Fruit fly (Drosophila melanogaster) whole organism: ENCODE measurements around the gene Pdh.

Experiments
- CG8478 ChIP-seq: fragments of >200 bp; optimal IDR thresholded peaks from 2 replicates; lab custom pipeline; 2018; ENCODE audit warnings: inconsistent platforms
- Dll ChIP-seq: fragments of >200 bp; optimal IDR thresholded peaks from 2 replicates; lab custom pipeline; 2017
- EcR ChIP-seq, 2 experiments: fragments of >200 bp; optimal IDR thresholded peaks; 2 replicates each; lab custom pipeline; 2017; ENCODE audit warnings: missing biosample characterization in 2 of 2, missing genetic modification characterization in 2 of 2, missing genetic modification reagents in 2 of 2
- pan ChIP-seq: fragments of >200 bp; optimal IDR thresholded peaks from 2 replicates; lab custom pipeline; 2017
- psq ChIP-seq: fragments of >200 bp; optimal IDR thresholded peaks from 2 replicates; lab custom pipeline; 2017
- usp ChIP-seq: fragments of >200 bp; optimal IDR thresholded peaks from 2 replicates; lab custom pipeline; 2017; ENCODE audit warnings: missing biosample characterization, missing genetic modification characterization, mixed read lengths

The Pdh gene

dm6 chr3L:16319399-16319906, 34.6 kb downstream of the Pdh start, which contains the start of the genes CG13041 and CG13060:
Gene CG13041 (minus strand): TSS chr3L:16319526.
Gene CG13060 (plus strand): TSS chr3L:16319856.
- TF ChIP-seq psq (no peak), Dll (no peak), pan (lab: Kevin White, UChicago) (no peak), usp (GFP tag; lab: Kevin White, UChicago) (no peak), CG8478 (lab: Kevin White, UChicago) (no peak), EcR (GFP tag; optimal IDR thresholded peaks at IDR 0.05; lab: Kevin White, UChicago) (no peak)

- TF ChIP-seq EcR (GFP tag; optimal IDR thresholded peaks at IDR 0.05; lab: Kevin White, UChicago) = no peak
- no peak for TF ChIP-seq Dll
- no peak for TF ChIP-seq usp (GFP tag; lab: Kevin White, UChicago)
- no peak for TF ChIP-seq psq
- TF ChIP-seq CG8478 (lab: Kevin White, UChicago) = no peak
- no peak for TF ChIP-seq pan (lab: Kevin White, UChicago)
Measured at dm6 chr3L:16317724-16318123, 36.4 kb downstream of the Pdh start, which contains the start of gene Nplp3. Gene Nplp3 (plus strand): TSS chr3L:16318024.

- TF ChIP-seq pan (lab: Kevin White, UChicago) (no peak), psq (no peak), Dll (no peak), CG8478 (lab: Kevin White, UChicago) (no peak), EcR (GFP tag; optimal IDR thresholded peaks at IDR 0.05; lab: Kevin White, UChicago) (no peak)
Measured at dm6 chr3L:16313985-16314384, 40.1 kb downstream of the Pdh start, which contains the start of gene CG13062. Gene CG13062 (plus strand): TSS chr3L:16314285.

DNA sequence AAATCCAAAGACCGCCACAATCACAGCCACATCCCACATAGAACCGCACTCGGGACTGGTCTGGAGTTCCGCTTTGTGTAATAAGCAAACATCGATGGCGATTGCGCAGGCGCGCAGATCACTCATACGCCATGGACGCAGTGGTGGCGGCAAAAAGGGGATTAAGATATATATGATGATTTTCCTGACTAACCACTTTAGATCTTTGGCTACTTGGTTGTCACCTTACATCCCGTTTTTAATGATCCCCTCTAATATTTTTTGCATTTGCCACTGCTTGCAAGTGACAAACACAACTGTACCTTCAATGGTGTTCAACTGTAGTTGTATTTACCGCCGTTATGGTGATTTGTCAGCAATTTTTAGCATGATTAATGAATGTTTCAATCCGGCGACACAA, 44.1 kb downstream of the Pdh start:
- no peak for TF ChIP-seq psq
- TF ChIP-seq usp (GFP tag; lab: Kevin White, UChicago) = no peak
- no peak for TF ChIP-seq Dll
- TF ChIP-seq CG8478 (lab: Kevin White, UChicago) = no peak
- no peak for TF ChIP-seq EcR (GFP tag; optimal IDR thresholded peaks at IDR 0.05; lab: Kevin White, UChicago)
- no peak for TF ChIP-seq pan (lab: Kevin White, UChicago)

dm6 chr3L:16308380-16308779, 45.7 kb downstream of the Pdh start, which contains the start of gene CG13042:
Gene CG13042 (minus strand): TSS chr3L:16308480.
- TF ChIP-seq usp (GFP tag; lab: Kevin White, UChicago) (no peak), pan (lab: Kevin White, UChicago) (no peak), Dll (no peak), CG8478 (lab: Kevin White, UChicago) (no peak), EcR (GFP tag; optimal IDR thresholded peaks at IDR 0.05; lab: Kevin White, UChicago) (no peak), psq (no peak)

dm6 chr3L:16305820-16306650, 48.1 kb downstream of the Pdh start, which contains the start of the genes CG13043 and CG13063:
Gene CG13043 (minus strand): TSS chr3L:16305870.
Gene CG13063 (plus strand): TSS chr3L:16306600.
- TF ChIP-seq psq (no peak), pan (lab: Kevin White, UChicago) (no peak), EcR (GFP tag; optimal IDR thresholded peaks at IDR 0.05; lab: Kevin White, UChicago) (no peak), Dll (no peak), CG8478 (lab: Kevin White, UChicago) (no peak), usp (GFP tag; lab: Kevin White, UChicago) (no peak)

DNA sequence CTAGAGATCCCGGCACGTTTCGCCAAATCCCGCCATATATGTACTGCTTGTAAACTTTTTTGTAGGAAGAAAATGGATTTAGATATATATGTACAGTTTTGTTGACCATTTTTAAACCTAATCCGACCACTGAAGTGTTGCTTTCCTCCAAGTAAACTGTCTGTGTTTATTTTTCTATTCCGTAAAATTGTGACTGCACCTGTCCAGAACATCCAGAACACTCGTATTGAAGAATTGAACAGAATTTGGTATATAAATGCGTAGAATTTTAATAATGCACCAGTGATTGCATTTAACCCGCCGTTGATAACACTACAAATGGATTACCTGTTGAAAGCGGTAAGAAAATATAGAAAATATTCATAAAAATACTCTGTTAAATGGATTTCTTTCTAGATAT, 50.1 kb downstream of the Pdh start, which contains the start of gene CG43249:
Gene CG43249 (plus strand): TSS at position 301 of the 400 bp plus-strand sequence.
- no peak for TF ChIP-seq CG8478 (lab: Kevin White, UChicago)
- no peak for TF ChIP-seq psq
- no peak for TF ChIP-seq pan (lab: Kevin White, UChicago)
- TF ChIP-seq Dll = no peak
- TF ChIP-seq usp (GFP tag; lab: Kevin White, UChicago) = no peak
